Fruit fly (Drosophila melanogaster): ENCODE measurements around the gene Ipp.

Ipp gene

dm6 chr3R:13949571-13949970, 9.0 kb upstream of the Ipp start:
- TF ChIP-seq CG9948 (tag; optimal IDR thresholded peaks at IDR 0.05): no peak

- no peak for TF ChIP-seq CG4496 (GFP tag; IDR thresholded peaks at IDR 0.05)
- TF ChIP-seq CG15710 (tag; optimal IDR thresholded peaks at IDR 0.05): no peak
- TF ChIP-seq CG14655 (GFP tag; optimal IDR thresholded peaks at IDR 0.05): no peak
- TF ChIP-seq Pif1A (GFP tag; optimal IDR thresholded peaks at IDR 0.05): no peak
- TF ChIP-seq rn (GFP tag; IDR thresholded peaks at IDR 0.05): no peak
- no peak for TF ChIP-seq Pif1B (GFP tag; optimal IDR thresholded peaks at IDR 0.05)
- no peak for TF ChIP-seq CG32121 (GFP tag; IDR thresholded peaks at IDR 0.05)
- no peak for TF ChIP-seq fd96Ca (GFP tag; IDR thresholded peaks at IDR 0.05)
- TF ChIP-seq CG34367 (tag; optimal IDR thresholded peaks at IDR 0.05): no peak
Observed at dm6 chr3R:13951038-13951437, 7.6 kb upstream of the Ipp start, which contains the start of gene CG9926. TSS of gene CG9926 (minus strand) at chr3R:13951138.

dm6 chr3R:13952303-13952702, 6.3 kb upstream of the Ipp start:
- TF ChIP-seq EcR (GFP tag; optimal IDR thresholded peaks at IDR 0.05) (no peak), CG13204 (GFP tag; optimal IDR thresholded peaks at IDR 0.05) (no peak), CG4496 (GFP tag; IDR thresholded peaks at IDR 0.05) (peak; percentile 85; the same call in 2 of the 3 replicates), CG15710 (tag; optimal IDR thresholded peaks at IDR 0.05) (no peak), CG14655 (GFP tag; optimal IDR thresholded peaks at IDR 0.05) (peak; percentile 68), fd96Ca (GFP tag; IDR thresholded peaks at IDR 0.05) (peak; percentile 71), CG10348 (GFP tag; IDR thresholded peaks at IDR 0.05) (no peak), Ets98B (GFP tag; IDR thresholded peaks at IDR 0.05) (peak; percentile 80), CG8159 (tag; optimal IDR thresholded peaks at IDR 0.05) (no peak), CG12605 (GFP tag; IDR thresholded peaks at IDR 0.05) (peak; percentile 52; the same call in 1 of the 2 replicates), gl (tag; optimal IDR thresholded peaks at IDR 0.05) (no peak), CG17806 (tag; optimal IDR thresholded peaks at IDR 0.05) (peak; percentile 22), Pif1A (GFP tag; optimal IDR thresholded peaks at IDR 0.05) (peak; percentile 54), Snoo (tag; optimal IDR thresholded peaks at IDR 0.05) (no peak), CG34367 (tag; optimal IDR thresholded peaks at IDR 0.05) (no peak), CG9948 (tag; optimal IDR thresholded peaks at IDR 0.05) (no peak), rn (GFP tag; IDR thresholded peaks at IDR 0.05) (peak; percentile 39; the same call in 1 of the 2 replicates), Pif1B (GFP tag; optimal IDR thresholded peaks at IDR 0.05) (peak; percentile 27), CG8301 (tag; optimal IDR thresholded peaks at IDR 0.05) (peak; percentile 69), CG32121 (GFP tag; IDR thresholded peaks at IDR 0.05) (peak; percentile 71; the same call in 1 of the 2 replicates), D1 (tag; optimal IDR thresholded peaks at IDR 0.05) (no peak)

- TF ChIP-seq CG4496 (GFP tag; IDR thresholded peaks at IDR 0.05) (no peak), CG15710 (tag; optimal IDR thresholded peaks at IDR 0.05) (peak; percentile 18), D1 (tag; optimal IDR thresholded peaks at IDR 0.05) (no peak), CG8159 (tag; optimal IDR thresholded peaks at IDR 0.05) (peak; percentile 36), Ets98B (GFP tag; IDR thresholded peaks at IDR 0.05) (no peak), Pif1A (GFP tag; optimal IDR thresholded peaks at IDR 0.05) (peak; percentile 21), CG17806 (tag; optimal IDR thresholded peaks at IDR 0.05) (peak; percentile 14), CG9948 (tag; optimal IDR thresholded peaks at IDR 0.05) (peak; percentile 17)
Observed at dm6 chr3R:13955227-13955626, 3.4 kb upstream of the Ipp start.

dm6 chr3R:13956809-13957351, 1.7 kb upstream of the Ipp start:
- TF ChIP-seq CG34367 (tag; optimal IDR thresholded peaks at IDR 0.05): no peak

- TF ChIP-seq CG14655 (GFP tag; optimal IDR thresholded peaks at IDR 0.05): no peak
- TF ChIP-seq fd96Ca (GFP tag; IDR thresholded peaks at IDR 0.05): no peak
- no peak for TF ChIP-seq D1 (tag; optimal IDR thresholded peaks at IDR 0.05)
- no peak for TF ChIP-seq CG32121 (GFP tag; IDR thresholded peaks at IDR 0.05)
- TF ChIP-seq EcR (GFP tag; optimal IDR thresholded peaks at IDR 0.05): no peak
- TF ChIP-seq Ets98B (GFP tag; IDR thresholded peaks at IDR 0.05): no peak
- no peak for TF ChIP-seq CG8301 (tag; optimal IDR thresholded peaks at IDR 0.05)
- no peak for TF ChIP-seq Pif1B (GFP tag; optimal IDR thresholded peaks at IDR 0.05)
- TF ChIP-seq gl (tag; optimal IDR thresholded peaks at IDR 0.05): no peak
- TF ChIP-seq CG4496 (GFP tag; IDR thresholded peaks at IDR 0.05): no peak
- no peak for TF ChIP-seq Pif1A (GFP tag; optimal IDR thresholded peaks at IDR 0.05)
- TF ChIP-seq CG17806 (tag; optimal IDR thresholded peaks at IDR 0.05): no peak
Observed at dm6 chr3R:13964074-13964473, 5.5 kb downstream of the Ipp start, which contains the start of gene Kots. TSS of gene Kots (minus strand) at chr3R:13964174.

- TF ChIP-seq CG34367 (tag; optimal IDR thresholded peaks at IDR 0.05) (no peak), D1 (tag; optimal IDR thresholded peaks at IDR 0.05) (peak; percentile 13)
Observed at dm6 chr3R:13964513-13964975, 6.0 kb downstream of the Ipp start, which contains the start of gene Orc2. TSS of gene Orc2 (plus strand) at chr3R:13964885.

Measured in whole organism, pupa.